Worm (Caenorhabditis elegans): ENCODE data around the gene ZC302.3.
A peak's percentile ranks its signal among the peaks of the same experiment; 100 is the strongest.

The ZC302.3 gene

ce11 chrV:10770026-10770425, 28.8 kb upstream of the ZC302.3 start, which contains the start of the genes D1054.1 and pas-2:
Gene D1054.1 (minus strand): TSS chrV:10770217.
Gene pas-2 (plus strand): TSS chrV:10770368.
- no peak for TF ChIP-seq elt-3 (tag; optimal IDR thresholded peaks at IDR 0.05)
- TF ChIP-seq mbf-1 (tag; optimal IDR thresholded peaks at IDR 0.05): no peak
- peak; percentile 81 for TF ChIP-seq skn-1 (tag; optimal IDR thresholded peaks at IDR 0.05)
- TF ChIP-seq nhr-6 (tag; optimal IDR thresholded peaks at IDR 0.05): no peak
- TF ChIP-seq ztf-11 (tag; optimal IDR thresholded peaks at IDR 0.05): no peak
- no peak for TF ChIP-seq sma-9 (GFP tag; optimal IDR thresholded peaks at IDR 0.05)
- no peak for TF ChIP-seq sma-9 (tag; optimal IDR thresholded peaks at IDR 0.05)
- TF ChIP-seq lsy-2 (tag; optimal IDR thresholded peaks at IDR 0.05): peak in 1 of 2 experiments; percentile 36
- no peak for TF ChIP-seq mab-5 (tag; optimal IDR thresholded peaks at IDR 0.05)
- no peak for TF ChIP-seq ZK546.5 (tag; optimal IDR thresholded peaks at IDR 0.05)
- no peak for TF ChIP-seq snpc-4 (tag; optimal IDR thresholded peaks at IDR 0.05)
- TF ChIP-seq C34F6.9 (tag; optimal IDR thresholded peaks at IDR 0.05): peak; percentile 50
- peak; percentile 24 for TF ChIP-seq crh-2 (tag; optimal IDR thresholded peaks at IDR 0.05)
- TF ChIP-seq ztf-4 (tag; optimal IDR thresholded peaks at IDR 0.05): no peak
- TF ChIP-seq alr-1 (tag; optimal IDR thresholded peaks at IDR 0.05): no peak
- TF ChIP-seq unc-39 (tag; optimal IDR thresholded peaks at IDR 0.05): no peak
- no peak for TF ChIP-seq Y55F3AM.14 (GFP tag; optimal IDR thresholded peaks at IDR 0.05)
- TF ChIP-seq ceh-16 (tag; optimal IDR thresholded peaks at IDR 0.05): no peak

ce11 chrV:10768892-10769291, 27.6 kb upstream of the ZC302.3 start:
- no peak for TF ChIP-seq alr-1 (tag; optimal IDR thresholded peaks at IDR 0.05)
- no peak for TF ChIP-seq nhr-77 (tag; optimal IDR thresholded peaks at IDR 0.05)
- TF ChIP-seq nhr-21 (tag; optimal IDR thresholded peaks at IDR 0.05): no peak
- TF ChIP-seq lin-13 (GFP tag; optimal IDR thresholded peaks at IDR 0.05): no peak
- no peak for TF ChIP-seq unc-62 (GFP tag; optimal IDR thresholded peaks at IDR 0.05)
- no peak for TF ChIP-seq unc-39 (tag; optimal IDR thresholded peaks at IDR 0.05)
- TF ChIP-seq egl-27 (tag; optimal IDR thresholded peaks at IDR 0.05): no peak
- no peak for TF ChIP-seq fos-1 (tag; optimal IDR thresholded peaks at IDR 0.05)
- no peak for TF ChIP-seq nhr-237 (tag; optimal IDR thresholded peaks at IDR 0.05)
- TF ChIP-seq nhr-12 (tag; optimal IDR thresholded peaks at IDR 0.05): no peak
- no peak for TF ChIP-seq snpc-4 (tag; optimal IDR thresholded peaks at IDR 0.05)
- TF ChIP-seq lin-11 (tag; optimal IDR thresholded peaks at IDR 0.05): no peak
- no peak for TF ChIP-seq nhr-10 (tag; optimal IDR thresholded peaks at IDR 0.05)
- TF ChIP-seq lin-39 (tag; optimal IDR thresholded peaks at IDR 0.05): no peak
- no peak for TF ChIP-seq gmeb-1 (tag; optimal IDR thresholded peaks at IDR 0.05)
- TF ChIP-seq C34F6.9 (tag; optimal IDR thresholded peaks at IDR 0.05): no peak
- no peak for TF ChIP-seq lsy-2 (tag; optimal IDR thresholded peaks at IDR 0.05)
- TF ChIP-seq nhr-11 (tag; optimal IDR thresholded peaks at IDR 0.05): no peak
- no peak for TF ChIP-seq dmd-4 (tag; optimal IDR thresholded peaks at IDR 0.05)
- TF ChIP-seq mab-5 (tag; optimal IDR thresholded peaks at IDR 0.05): no peak

- TF ChIP-seq nhr-6 (tag; optimal IDR thresholded peaks at IDR 0.05): no peak
- TF ChIP-seq mab-5 (tag; optimal IDR thresholded peaks at IDR 0.05): no peak
- TF ChIP-seq ceh-82 (tag; optimal IDR thresholded peaks at IDR 0.05): no peak
- TF ChIP-seq lin-39 (tag; optimal IDR thresholded peaks at IDR 0.05): no peak
- no peak for TF ChIP-seq nhr-77 (tag; optimal IDR thresholded peaks at IDR 0.05)
- TF ChIP-seq Y55F3AM.14 (GFP tag; optimal IDR thresholded peaks at IDR 0.05): no peak
- TF ChIP-seq nhr-10 (tag; optimal IDR thresholded peaks at IDR 0.05): no peak
- TF ChIP-seq dmd-4 (tag; optimal IDR thresholded peaks at IDR 0.05): no peak
- no peak for TF ChIP-seq ztf-4 (tag; optimal IDR thresholded peaks at IDR 0.05)
- no peak for TF ChIP-seq skn-1 (tag; optimal IDR thresholded peaks at IDR 0.05)
- no peak for TF ChIP-seq peb-1 (tag; optimal IDR thresholded peaks at IDR 0.05)
- TF ChIP-seq unc-39 (tag; optimal IDR thresholded peaks at IDR 0.05): no peak
- no peak for TF ChIP-seq nhr-237 (tag; optimal IDR thresholded peaks at IDR 0.05)
- TF ChIP-seq aly-2 (tag; optimal IDR thresholded peaks at IDR 0.05): no peak
- TF ChIP-seq lin-13 (GFP tag; optimal IDR thresholded peaks at IDR 0.05): no peak
- TF ChIP-seq mbf-1 (tag; optimal IDR thresholded peaks at IDR 0.05): no peak
These were observed 22.8 kb upstream of the ZC302.3 start, which contains the start of gene ocr-1 for ce11 chrV:10764066-10764465. Gene ocr-1 (plus strand): TSS chrV:10764366.

ce11 chrV:10762695-10763094, 21.4 kb upstream of the ZC302.3 start, which contains the start of gene sre-6:
Gene sre-6 (minus strand): TSS chrV:10762795.
- no peak for TF ChIP-seq ZK546.5 (tag; optimal IDR thresholded peaks at IDR 0.05)

- no peak for TF ChIP-seq aly-2 (tag; optimal IDR thresholded peaks at IDR 0.05)
- TF ChIP-seq elt-1 (tag; optimal IDR thresholded peaks at IDR 0.05): no peak
- no peak for TF ChIP-seq sma-9 (GFP tag; optimal IDR thresholded peaks at IDR 0.05)
- TF ChIP-seq sma-9 (tag; optimal IDR thresholded peaks at IDR 0.05): no peak
- TF ChIP-seq nhr-25 (tag; optimal IDR thresholded peaks at IDR 0.05): peak; percentile 31
These were observed 19.6 kb upstream of the ZC302.3 start for ce11 chrV:10760839-10761238.

All from whole organism, L2 larva.